Worm (Caenorhabditis elegans) whole organism, early embryonic: ENCODE measurements around the gene daf-14.

ENCODE experiments used
- F13C5.2 ChIP-seq: sonication (generic microtip); optimal IDR thresholded peaks from 2 replicates; lab custom pipeline; 2017; ENCODE audit warnings: mild to moderate bottlenecking, missing genetic modification characterization, inconsistent platforms, missing compliant biosample characterization
- aly-1 ChIP-seq: sonication (generic microtip); optimal IDR thresholded peaks from 2 replicates; lab custom pipeline; 2016; ENCODE audit warnings: missing genetic modification characterization, missing compliant biosample characterization
- ama-1 ChIP-seq: fragments of 150-350 bp; optimal IDR thresholded peaks from 2 replicates; lab custom pipeline; 2014
- ceh-13 ChIP-seq: fragments of 200-800 bp; sonication (Bioruptor generic); optimal IDR thresholded peaks from 2 replicates; lab custom pipeline; 2018; ENCODE audit warnings: mild to moderate bottlenecking, missing genetic modification characterization, missing compliant biosample characterization
- flt-1 ChIP-seq: fragments of 200-800 bp; sonication (Bioruptor generic); IDR thresholded peaks from 2 replicates; pipeline ENCODE4 v1.3.6; 2022; ENCODE audit warnings: missing genetic modification characterization, missing compliant biosample characterization
- hmbx-1 ChIP-seq: sonication (generic microtip); optimal IDR thresholded peaks from 2 replicates; lab custom pipeline; 2016; ENCODE audit warnings: mild to moderate bottlenecking, missing genetic modification characterization, missing compliant biosample characterization
- hnd-1 ChIP-seq: sonication (generic microtip); optimal IDR thresholded peaks from 2 replicates; lab custom pipeline; 2016; ENCODE audit warnings: missing genetic modification characterization, missing compliant biosample characterization
- pes-1 ChIP-seq: fragments of 200-800 bp; sonication (Bioruptor generic); IDR thresholded peaks from 2 replicates; pipeline ENCODE4 v1.3.6; 2022; ENCODE audit warnings: missing genetic modification reagents, missing genetic modification characterization, missing compliant biosample characterization
- scrt-1 ChIP-seq: fragments of 200-800 bp; sonication (Bioruptor generic); IDR thresholded peaks from 2 replicates; pipeline ENCODE4 v1.3.6; 2022; ENCODE audit warnings: missing genetic modification characterization, missing compliant biosample characterization
- sea-1 ChIP-seq: fragments of 200-800 bp; sonication (Bioruptor generic); conservative IDR thresholded peaks from 2 replicates; pipeline ENCODE4 v1.3.6; 2022; ENCODE audit warnings: missing genetic modification characterization, missing compliant biosample characterization
- tbx-11 ChIP-seq: fragments of 200-800 bp; sonication (Bioruptor generic); IDR thresholded peaks from 2 replicates; pipeline ENCODE4 v1.3.6; 2022; ENCODE audit warnings: missing genetic modification characterization, missing compliant biosample characterization
- tbx-37 ChIP-seq: fragments of 200-800 bp; sonication (Bioruptor generic); conservative IDR thresholded peaks from 2 replicates; pipeline ENCODE4 v1.3.6; 2022; ENCODE audit warnings: missing genetic modification reagents, missing genetic modification characterization, missing compliant biosample characterization

DNA sequence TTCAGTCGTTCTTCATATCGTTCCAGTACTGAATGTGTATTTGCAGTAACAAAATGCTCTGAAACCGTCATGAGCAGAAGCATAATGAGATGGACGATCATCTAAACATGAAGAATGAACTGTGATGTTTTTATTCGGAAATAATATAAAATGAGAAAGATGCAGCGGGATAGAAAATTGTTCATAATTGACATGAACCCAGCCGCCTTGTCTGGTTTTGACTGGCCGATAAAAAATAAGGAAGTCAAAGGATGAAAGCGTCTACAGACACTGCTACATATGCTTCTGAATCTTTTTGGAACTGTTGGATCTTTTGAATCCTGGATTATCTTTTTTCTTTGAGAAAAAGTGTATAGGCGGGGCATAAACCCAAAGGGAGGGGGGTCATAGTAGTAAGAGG is 9.1 kb downstream of the daf-14 start, which contains the start of gene F01G10.9:
- TF ChIP-seq ama-1: no peak
- TF ChIP-seq flt-1 (GFP tag; lab: Robert Waterston, UW): no peak
- no peak for TF ChIP-seq ceh-13 (GFP tag; lab: Kevin White, UChicago)
- no peak for TF ChIP-seq tbx-37
- no peak for TF ChIP-seq scrt-1 (GFP tag; lab: Robert Waterston, UW)
- no peak for TF ChIP-seq sea-1
- TF ChIP-seq tbx-11: no peak
- TF ChIP-seq F13C5.2 (tag; lab: Kevin White, UChicago): no peak
- TF ChIP-seq hmbx-1: no peak
- no peak for TF ChIP-seq pes-1 (GFP tag; lab: Robert Waterston, UW)
- TF ChIP-seq hnd-1: no peak
- no peak for TF ChIP-seq aly-1 (tag; lab: Kevin White, UChicago)
